Fruit fly (Drosophila melanogaster): ENCODE data around the gene CG6834.

CG6834 gene

dm6 chr3R:11662617-11663016 is 25.3 kb downstream of the CG6834 start:
- no peak for TF ChIP-seq insv (optimal IDR thresholded peaks at IDR 0.05)
- no peak for TF ChIP-seq psq (optimal IDR thresholded peaks at IDR 0.05)
- no peak for TF ChIP-seq h (optimal IDR thresholded peaks at IDR 0.05)
- TF ChIP-seq Myc (optimal IDR thresholded peaks at IDR 0.05) = no peak
- no peak for TF ChIP-seq ttk (optimal IDR thresholded peaks at IDR 0.05)
- no peak for TF ChIP-seq Sin3A (optimal IDR thresholded peaks at IDR 0.05)

- TF ChIP-seq h (optimal IDR thresholded peaks at IDR 0.05) (no peak), ttk (optimal IDR thresholded peaks at IDR 0.05) (no peak), insv (optimal IDR thresholded peaks at IDR 0.05) (no peak), Sin3A (optimal IDR thresholded peaks at IDR 0.05) (no peak), Myc (optimal IDR thresholded peaks at IDR 0.05) (no peak), psq (optimal IDR thresholded peaks at IDR 0.05) (no peak)
These were observed 26.2 kb downstream of the CG6834 start for dm6 chr3R:11661712-11662111.

- TF ChIP-seq Myc (optimal IDR thresholded peaks at IDR 0.05) = no peak
- TF ChIP-seq Sin3A (optimal IDR thresholded peaks at IDR 0.05) = no peak
- TF ChIP-seq psq (optimal IDR thresholded peaks at IDR 0.05) = no peak
- no peak for TF ChIP-seq ttk (optimal IDR thresholded peaks at IDR 0.05)
- TF ChIP-seq h (optimal IDR thresholded peaks at IDR 0.05) = no peak
- no peak for TF ChIP-seq insv (optimal IDR thresholded peaks at IDR 0.05)
These were observed 26.7 kb downstream of the CG6834 start for dm6 chr3R:11661187-11661586.

dm6 chr3R:11657786-11658193 is 30.1 kb downstream of the CG6834 start:
- no peak for TF ChIP-seq h (optimal IDR thresholded peaks at IDR 0.05)

- TF ChIP-seq ttk (optimal IDR thresholded peaks at IDR 0.05) = no peak
- TF ChIP-seq Myc (optimal IDR thresholded peaks at IDR 0.05) = no peak
- no peak for TF ChIP-seq Sin3A (optimal IDR thresholded peaks at IDR 0.05)
- no peak for TF ChIP-seq psq (optimal IDR thresholded peaks at IDR 0.05)
- no peak for TF ChIP-seq h (optimal IDR thresholded peaks at IDR 0.05)
- TF ChIP-seq insv (optimal IDR thresholded peaks at IDR 0.05) = no peak
These were observed 31.2 kb downstream of the CG6834 start for dm6 chr3R:11656614-11657216.

- TF ChIP-seq Sin3A (optimal IDR thresholded peaks at IDR 0.05) (no peak), ttk (optimal IDR thresholded peaks at IDR 0.05) (no peak), Myc (optimal IDR thresholded peaks at IDR 0.05) (no peak), psq (optimal IDR thresholded peaks at IDR 0.05) (no peak), h (optimal IDR thresholded peaks at IDR 0.05) (no peak), insv (optimal IDR thresholded peaks at IDR 0.05) (no peak)
These were observed 32.0 kb downstream of the CG6834 start, which contains the start of gene CG42327 for dm6 chr3R:11655873-11656374. CG42327 (plus strand) TSS chr3R:11656149.

- TF ChIP-seq psq (optimal IDR thresholded peaks at IDR 0.05) = no peak
- no peak for TF ChIP-seq Myc (optimal IDR thresholded peaks at IDR 0.05)
- no peak for TF ChIP-seq insv (optimal IDR thresholded peaks at IDR 0.05)
- no peak for TF ChIP-seq Sin3A (optimal IDR thresholded peaks at IDR 0.05)
- TF ChIP-seq ttk (optimal IDR thresholded peaks at IDR 0.05) = no peak
- no peak for TF ChIP-seq h (optimal IDR thresholded peaks at IDR 0.05)
These were observed 37.6 kb downstream of the CG6834 start, which contains the start of the genes Csk and Elp1 for dm6 chr3R:11650105-11651039. Csk (minus strand) TSS chr3R:11650706. Elp1 (plus strand) TSS chr3R:11650971.

dm6 chr3R:11649449-11649848 is 38.5 kb downstream of the CG6834 start:
- TF ChIP-seq h (optimal IDR thresholded peaks at IDR 0.05) (no peak), Myc (optimal IDR thresholded peaks at IDR 0.05) (no peak), psq (optimal IDR thresholded peaks at IDR 0.05) (no peak), Sin3A (optimal IDR thresholded peaks at IDR 0.05) (no peak), ttk (optimal IDR thresholded peaks at IDR 0.05) (no peak), insv (optimal IDR thresholded peaks at IDR 0.05) (no peak)

dm6 chr3R:11648356-11649355 is 39.3 kb downstream of the CG6834 start:
- TF ChIP-seq insv (optimal IDR thresholded peaks at IDR 0.05) (no peak), ttk (optimal IDR thresholded peaks at IDR 0.05) (no peak), Sin3A (optimal IDR thresholded peaks at IDR 0.05) (no peak), Myc (optimal IDR thresholded peaks at IDR 0.05) (no peak), h (optimal IDR thresholded peaks at IDR 0.05) (no peak)

dm6 chr3R:11646826-11647225 is 41.1 kb downstream of the CG6834 start:
- TF ChIP-seq Sin3A (optimal IDR thresholded peaks at IDR 0.05) (no peak), Myc (optimal IDR thresholded peaks at IDR 0.05) (no peak), psq (optimal IDR thresholded peaks at IDR 0.05) (no peak), insv (optimal IDR thresholded peaks at IDR 0.05) (no peak), h (optimal IDR thresholded peaks at IDR 0.05) (no peak), ttk (optimal IDR thresholded peaks at IDR 0.05) (no peak)

- no peak for TF ChIP-seq h (optimal IDR thresholded peaks at IDR 0.05)
- no peak for TF ChIP-seq ttk (optimal IDR thresholded peaks at IDR 0.05)
- TF ChIP-seq Sin3A (optimal IDR thresholded peaks at IDR 0.05) = no peak
- no peak for TF ChIP-seq psq (optimal IDR thresholded peaks at IDR 0.05)
- TF ChIP-seq insv (optimal IDR thresholded peaks at IDR 0.05) = no peak
- TF ChIP-seq Myc (optimal IDR thresholded peaks at IDR 0.05) = no peak
These were observed 47.9 kb downstream of the CG6834 start for dm6 chr3R:11639946-11640588.
